Worm (Caenorhabditis elegans) whole organism, midembryonic: Measurements from ENCODE around the gene fbxa-210.

ENCODE experiments used
- flt-1 ChIP-seq: fragments of 200-800 bp; sonication (Bioruptor generic); IDR thresholded peaks from 2 replicates; pipeline ENCODE4 v1.3.6; 2022; ENCODE audit warnings: missing genetic modification characterization, missing compliant biosample characterization
- klf-2 ChIP-seq: fragments of 200-800 bp; sonication (Bioruptor generic); conservative IDR thresholded peaks from 2 replicates; pipeline ENCODE4 v1.3.6; 2022; ENCODE audit warnings: missing genetic modification reagents, missing genetic modification characterization, missing compliant biosample characterization
- med-1 ChIP-seq: sonication (generic microtip); optimal IDR thresholded peaks from 2 replicates; lab custom pipeline; 2017; ENCODE audit warnings: missing genetic modification characterization, mild to moderate bottlenecking, missing compliant biosample characterization, antibody characterized with exemption, missing genetic modification reagents; ENCODE audit not compliant: insufficient read depth
- tab-1 ChIP-seq: fragments of 200-800 bp; sonication (Bioruptor generic); IDR thresholded peaks from 2 replicates; pipeline ENCODE4 v1.3.6; 2022; ENCODE audit warnings: missing genetic modification characterization, missing compliant biosample characterization

DNA sequence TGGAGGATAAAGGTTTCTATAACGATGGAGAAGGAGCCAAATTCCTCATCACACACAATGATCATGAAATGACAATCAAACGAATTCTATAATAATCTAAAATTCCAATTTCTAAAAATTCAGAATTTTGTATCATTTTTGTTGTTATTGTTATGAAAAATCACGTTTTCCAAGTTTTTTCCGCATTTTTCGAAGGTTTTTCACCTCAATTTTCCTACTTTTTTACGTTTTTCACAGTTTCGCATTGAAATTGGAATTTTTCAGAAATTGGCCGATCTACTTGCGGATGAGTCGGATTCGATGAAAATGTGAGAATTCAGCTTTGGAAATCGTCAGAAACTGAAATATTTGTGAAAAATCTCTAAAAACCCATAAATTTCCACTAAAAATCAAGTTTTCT, at the start of gene fbxa-210:
- no peak for TF ChIP-seq tab-1 (GFP tag; lab: Robert Waterston, UW)
- TF ChIP-seq klf-2 (GFP tag; lab: Robert Waterston, UW): no peak
- TF ChIP-seq flt-1 (GFP tag; lab: Robert Waterston, UW): no peak
- no peak for TF ChIP-seq med-1 (GFP tag; lab: Kevin White, UChicago)
